Fruit fly (Drosophila melanogaster): Measurements from ENCODE around the gene Exo84.

Gene Exo84

dm6 chr3R:26059195-26059594 lies 7.1 kb upstream of the Exo84 start, which contains the start of the genes RpL34a and Trmt61 (continued):
- TF ChIP-seq seq (GFP tag; IDR thresholded peaks at IDR 0.05): no peak; the same call in 1 of the 2 replicates
- TF ChIP-seq Taf1 (GFP tag; IDR thresholded peaks at IDR 0.05): peak; percentile 60; the same call in 1 of the 2 replicates
- TF ChIP-seq scrt (GFP tag; optimal IDR thresholded peaks at IDR 0.05): peak; percentile 93
- TF ChIP-seq CG6683 (GFP tag; optimal IDR thresholded peaks at IDR 0.05): peak; percentile 88
- peak; percentile 57; the same call in 1 of the 2 replicates for TF ChIP-seq CG5953 (GFP tag; IDR thresholded peaks at IDR 0.05)
- peak; percentile 54 for TF ChIP-seq fd102C (GFP tag; optimal IDR thresholded peaks at IDR 0.05)
- TF ChIP-seq lbe (GFP tag; optimal IDR thresholded peaks at IDR 0.05): peak; percentile 73
- TF ChIP-seq CG7357 (GFP tag; IDR thresholded peaks at IDR 0.05): 0 out of 3 replicates have a peak, but pooled peaks have one; percentile 24
- TF ChIP-seq Nf-YA (GFP tag; IDR thresholded peaks at IDR 0.05): peak; percentile 72; the same call in 1 of the 2 replicates
- peak; percentile 91 for TF ChIP-seq bcd (GFP tag; optimal IDR thresholded peaks at IDR 0.05)
- peak; percentile 84 for TF ChIP-seq stwl (tag; optimal IDR thresholded peaks at IDR 0.05)
- peak; percentile 82 for TF ChIP-seq schlank (tag; optimal IDR thresholded peaks at IDR 0.05)
- TF ChIP-seq CG3847 (GFP tag; IDR thresholded peaks at IDR 0.05): peak; percentile 68
- TF ChIP-seq pho (GFP tag; optimal IDR thresholded peaks at IDR 0.05): peak; percentile 81
- peak; percentile 71 for TF ChIP-seq bbx (GFP tag; IDR thresholded peaks at IDR 0.05; ENCODE audit: partially characterized antibody)
- TF ChIP-seq ftz-f1 (GFP tag; optimal IDR thresholded peaks at IDR 0.05): no peak
- TF ChIP-seq Sin3A (optimal IDR thresholded peaks at IDR 0.05): no peak
- TF ChIP-seq Optix (GFP tag; IDR thresholded peaks at IDR 0.05): no peak
- no peak for TF ChIP-seq sc (optimal IDR thresholded peaks at IDR 0.05)
- TF ChIP-seq sc (GFP tag; optimal IDR thresholded peaks at IDR 0.05): peak; percentile 87
- peak; percentile 81 for TF ChIP-seq wek (GFP tag; optimal IDR thresholded peaks at IDR 0.05)
- TF ChIP-seq B-H2 (GFP tag; optimal IDR thresholded peaks at IDR 0.05): peak; percentile 92
- TF ChIP-seq CG2712 (tag; optimal IDR thresholded peaks at IDR 0.05): peak; percentile 90
- TF ChIP-seq CG1792 (GFP tag; optimal IDR thresholded peaks at IDR 0.05): peak; percentile 51
- TF ChIP-seq ind (GFP tag; optimal IDR thresholded peaks at IDR 0.05): peak; percentile 60
- TF ChIP-seq CG8290 (GFP tag; optimal IDR thresholded peaks at IDR 0.05): peak; percentile 75
- TF ChIP-seq CG8290 (tag; optimal IDR thresholded peaks at IDR 0.05): peak in 1 of 2 experiments; percentile 71
- peak; percentile 36 for TF ChIP-seq Dip3 (GFP tag; optimal IDR thresholded peaks at IDR 0.05)
- peak; percentile 94 for TF ChIP-seq Meics (GFP tag; optimal IDR thresholded peaks at IDR 0.05)
- TF ChIP-seq D19A (tag; optimal IDR thresholded peaks at IDR 0.05): peak; percentile 67
- TF ChIP-seq ac (GFP tag; optimal IDR thresholded peaks at IDR 0.05): peak; percentile 60
- peak; percentile 91 for TF ChIP-seq CG15514 (GFP tag; optimal IDR thresholded peaks at IDR 0.05)
- no peak for TF ChIP-seq tio (GFP tag; optimal IDR thresholded peaks at IDR 0.05)
- TF ChIP-seq Vsx1 (GFP tag; optimal IDR thresholded peaks at IDR 0.05): peak; percentile 93
- TF ChIP-seq MTF-1 (GFP tag; optimal IDR thresholded peaks at IDR 0.05; ENCODE audit: borderline replicate concordance): peak; percentile 84
- peak; percentile 85 for TF ChIP-seq CG2678 (tag; optimal IDR thresholded peaks at IDR 0.05)
- TF ChIP-seq YL-1 (GFP tag; optimal IDR thresholded peaks at IDR 0.05): peak; percentile 96
- TF ChIP-seq sisA (GFP tag; IDR thresholded peaks at IDR 0.05): peak; percentile 42; the same call in 1 of the 2 replicates
- peak; percentile 68 for TF ChIP-seq CG4617 (GFP tag; optimal IDR thresholded peaks at IDR 0.05; ENCODE audit: borderline replicate concordance)
- TF ChIP-seq Doc2 (GFP tag; IDR thresholded peaks at IDR 0.05): no peak
- peak; percentile 80 for TF ChIP-seq so (GFP tag; IDR thresholded peaks at IDR 0.05)
- TF ChIP-seq danr (GFP tag; IDR thresholded peaks at IDR 0.05): peak; percentile 41; the same call in 1 of the 2 replicates
- TF ChIP-seq CG33213 (GFP tag; optimal IDR thresholded peaks at IDR 0.05): peak; percentile 86
- no peak for TF ChIP-seq Dfd (GFP tag; optimal IDR thresholded peaks at IDR 0.05)
- TF ChIP-seq dimm (GFP tag; IDR thresholded peaks at IDR 0.05): no peak
- peak; percentile 48 for TF ChIP-seq fd96Cb (tag; optimal IDR thresholded peaks at IDR 0.05)
- peak; percentile 44 for TF ChIP-seq Chrac-16 (GFP tag; optimal IDR thresholded peaks at IDR 0.05)
- no peak for TF ChIP-seq ab (GFP tag; optimal IDR thresholded peaks at IDR 0.05)
- TF ChIP-seq B-H1 (GFP tag; IDR thresholded peaks at IDR 0.05): peak; percentile 62; the same call in 2 of the 3 replicates
- TF ChIP-seq Ssrp (tag; optimal IDR thresholded peaks at IDR 0.05): peak; percentile 72
- TF ChIP-seq CG32767 (GFP tag; IDR thresholded peaks at IDR 0.05): peak; percentile 79
- peak; percentile 70 for TF ChIP-seq cato (GFP tag; optimal IDR thresholded peaks at IDR 0.05; ENCODE audit: borderline replicate concordance)

Measured in whole organism, embryonic.